Fruit fly (Drosophila melanogaster) whole organism, embryonic: ENCODE data around the gene vari.

ENCODE experiments used
- Awh ChIP-seq: fragments of 200-800 bp; sonication (Bioruptor generic); IDR thresholded peaks from 2 replicates; pipeline ENCODE4, ENCODE4 v1.3.6; 2022; ENCODE audit warnings: missing biosample characterization, missing genetic modification characterization
- CG10267 ChIP-seq: fragments of 200-800 bp; sonication (Bioruptor generic); optimal IDR thresholded peaks from 2 replicates; lab custom pipeline; 2018; ENCODE audit warnings: missing biosample characterization, mild to moderate bottlenecking, missing genetic modification characterization, moderate library complexity
- CG10274 ChIP-seq: fragments of 200-800 bp; sonication (Bioruptor generic); optimal IDR thresholded peaks from 3 replicates; lab custom pipeline; 2017; ENCODE audit warnings: missing biosample characterization, mild to moderate bottlenecking, missing genetic modification characterization
- CG12219 ChIP-seq: fragments of 200-800 bp; sonication (Bioruptor generic); optimal IDR thresholded peaks from 3 replicates; lab custom pipeline; 2018; ENCODE audit warnings: missing biosample characterization, mild to moderate bottlenecking, missing genetic modification characterization
- CG12769 ChIP-seq: fragments of 200-800 bp; sonication (Bioruptor generic); optimal IDR thresholded peaks from 2 replicates; lab custom pipeline; 2019; ENCODE audit warnings: missing biosample characterization, mild to moderate bottlenecking, missing genetic modification characterization, moderate library complexity
- CG13123 ChIP-seq: fragments of 200-800 bp; sonication (Bioruptor generic); optimal IDR thresholded peaks from 2 replicates; lab custom pipeline; 2016; ENCODE audit warnings: missing biosample characterization, missing genetic modification characterization
- CG13624 ChIP-seq: fragments of 200-800 bp; sonication (Bioruptor generic); optimal IDR thresholded peaks from 2 replicates; lab custom pipeline; 2016; ENCODE audit warnings: missing biosample characterization, missing genetic modification characterization
- CG1832 ChIP-seq: fragments of 200-800 bp; sonication (Bioruptor generic); optimal IDR thresholded peaks from 2 replicates; lab custom pipeline; 2017; ENCODE audit warnings: missing biosample characterization, mild to moderate bottlenecking, missing genetic modification characterization, inconsistent platforms
- CG31388 ChIP-seq: fragments of 200-800 bp; sonication (Bioruptor generic); optimal IDR thresholded peaks from 2 replicates; lab custom pipeline; 2016; ENCODE audit warnings: missing biosample characterization, missing genetic modification characterization
- CG3281 ChIP-seq: fragments of 200-800 bp; sonication (Bioruptor generic); optimal IDR thresholded peaks from 3 replicates; lab custom pipeline; 2017; ENCODE audit warnings: missing biosample characterization, mild to moderate bottlenecking, missing genetic modification characterization
- CG34376 ChIP-seq: fragments of 200-800 bp; sonication (Bioruptor generic); optimal IDR thresholded peaks from 2 replicates; lab custom pipeline; 2018; ENCODE audit warnings: missing biosample characterization, mild to moderate bottlenecking, missing genetic modification characterization
- CG4328 ChIP-seq: fragments of 200-800 bp; sonication (Bioruptor generic); optimal IDR thresholded peaks from 3 replicates; lab custom pipeline; 2017; ENCODE audit warnings: missing biosample characterization, missing genetic modification reagents, missing genetic modification characterization
- CG5180 ChIP-seq: fragments of 200-800 bp; sonication (Bioruptor generic); optimal IDR thresholded peaks from 3 replicates; lab custom pipeline; 2017; ENCODE audit warnings: missing biosample characterization, missing genetic modification characterization, mild to moderate bottlenecking, moderate library complexity, missing genetic modification reagents
- CG5953 ChIP-seq: fragments of 200-800 bp; sonication (Bioruptor generic); IDR thresholded peaks from 2 replicates; pipeline ENCODE4 v1.3.6; 2022; ENCODE audit warnings: missing biosample characterization, missing genetic modification characterization
- CG7357 ChIP-seq: fragments of 200-800 bp; sonication (Bioruptor generic); IDR thresholded peaks from 3 replicates; pipeline ENCODE4 v1.3.6; 2022; ENCODE audit warnings: missing biosample characterization, missing genetic modification characterization
- CG7556 ChIP-seq: fragments of 200-800 bp; sonication (Bioruptor generic); optimal IDR thresholded peaks from 2 replicates; lab custom pipeline; 2017; ENCODE audit warnings: missing biosample characterization, mild to moderate bottlenecking, missing genetic modification characterization
- CG7786 ChIP-seq: fragments of 200-800 bp; sonication (Bioruptor generic); optimal IDR thresholded peaks from 2 replicates; lab custom pipeline; 2016; ENCODE audit warnings: missing biosample characterization, missing genetic modification characterization
- CG8281 ChIP-seq: fragments of 200-800 bp; sonication (Bioruptor generic); optimal IDR thresholded peaks from 2 replicates; lab custom pipeline; 2018; ENCODE audit warnings: missing biosample characterization, mild to moderate bottlenecking, missing genetic modification characterization, moderate library complexity
- CG9876 ChIP-seq: fragments of 200-800 bp; sonication (Bioruptor generic); optimal IDR thresholded peaks from 2 replicates; lab custom pipeline; 2016; ENCODE audit warnings: missing biosample characterization, missing genetic modification characterization
- D19A ChIP-seq: fragments of 200-800 bp; optimal IDR thresholded peaks from 3 replicates; lab custom pipeline; 2019; ENCODE audit warnings: missing biosample characterization, mild to moderate bottlenecking, missing genetic modification characterization, moderate library complexity
- Dad ChIP-seq: fragments of 200-800 bp; sonication (Bioruptor generic); optimal IDR thresholded peaks from 3 replicates; lab custom pipeline; 2016; ENCODE audit warnings: missing biosample characterization, missing genetic modification characterization
- Dfd ChIP-seq, 2 experiments: fragments of >200 bp; optimal IDR thresholded peaks; 2 replicates each; lab custom pipeline; 2017; ENCODE audit warnings: missing biosample characterization in 2 of 2, missing genetic modification characterization in 2 of 2
- Dll ChIP-seq: fragments of 200-800 bp; sonication (Bioruptor generic); IDR thresholded peaks from 4 replicates; pipeline ENCODE4 v1.3.6; 2022; ENCODE audit warnings: missing biosample characterization, missing genetic modification characterization; ENCODE audit not compliant: partially characterized antibody
- E2f1 ChIP-seq: fragments of 200-800 bp; sonication (Bioruptor generic); IDR thresholded peaks from 2 replicates; pipeline ENCODE4 v1.3.6; 2022; ENCODE audit warnings: missing biosample characterization, missing genetic modification characterization
- E2f2 ChIP-seq: fragments of 200-800 bp; sonication (Bioruptor generic); IDR thresholded peaks from 2 replicates; pipeline ENCODE4 v1.3.6; 2022; ENCODE audit warnings: missing biosample characterization, missing genetic modification characterization
- Ets97D ChIP-seq: fragments of 200-800 bp; sonication (Bioruptor generic); optimal IDR thresholded peaks from 3 replicates; lab custom pipeline; 2016; ENCODE audit warnings: missing biosample characterization, missing genetic modification characterization
- GATAe ChIP-seq: fragments of 200-800 bp; sonication (Bioruptor generic); conservative IDR thresholded peaks from 2 replicates; pipeline ENCODE4 v1.3.6; 2022; ENCODE audit warnings: missing biosample characterization, missing genetic modification characterization
- MESR4 ChIP-seq: fragments of 200-800 bp; sonication (Bioruptor generic); optimal IDR thresholded peaks from 2 replicates; lab custom pipeline; 2018; ENCODE audit warnings: missing biosample characterization, mild to moderate bottlenecking, missing genetic modification characterization, moderate library complexity
- NC2α ChIP-seq: fragments of 200-800 bp; sonication (Bioruptor generic); optimal IDR thresholded peaks from 2 replicates; lab custom pipeline; 2016; ENCODE audit warnings: missing biosample characterization, missing genetic modification characterization
- Six4 ChIP-seq: fragments of 200-800 bp; sonication (Bioruptor generic); optimal IDR thresholded peaks from 2 replicates; lab custom pipeline; 2016; ENCODE audit warnings: missing biosample characterization, missing genetic modification characterization
- Usf ChIP-seq: fragments of 200-800 bp; sonication (Bioruptor generic); optimal IDR thresholded peaks from 2 replicates; lab custom pipeline; 2017; ENCODE audit warnings: missing genotype, missing biosample characterization, missing genetic modification characterization
- Xrp1 ChIP-seq: fragments of 200-800 bp; sonication (Bioruptor generic); IDR thresholded peaks from 2 replicates; pipeline ENCODE4 v1.3.6; 2022; ENCODE audit warnings: missing biosample characterization, missing genetic modification characterization
- abd-A ChIP-seq: fragments of 200-800 bp; sonication (Bioruptor generic); optimal IDR thresholded peaks from 3 replicates; lab custom pipeline; 2019; ENCODE audit warnings: missing biosample characterization, mild to moderate bottlenecking, missing genetic modification characterization, moderate library complexity
- ac ChIP-seq: fragments of 200-800 bp; sonication (Bioruptor generic); optimal IDR thresholded peaks from 3 replicates; lab custom pipeline; 2017; ENCODE audit warnings: missing biosample characterization, mild to moderate bottlenecking, missing genetic modification characterization
- bowl ChIP-seq: fragments of 200-800 bp; sonication (Bioruptor generic); IDR thresholded peaks from 2 replicates; pipeline ENCODE4 v1.3.6; 2022; ENCODE audit warnings: missing biosample characterization, missing genetic modification characterization
- emc ChIP-seq: fragments of 200-800 bp; sonication (Bioruptor generic); optimal IDR thresholded peaks from 2 replicates; lab custom pipeline; 2016; ENCODE audit warnings: missing biosample characterization, missing genetic modification characterization
- fd64A ChIP-seq: fragments of 200-800 bp; sonication (Bioruptor generic); optimal IDR thresholded peaks from 3 replicates; lab custom pipeline; 2018; ENCODE audit warnings: missing biosample characterization, mild to moderate bottlenecking, missing genetic modification characterization
- gcm ChIP-seq: fragments of 200-800 bp; sonication (Bioruptor generic); optimal IDR thresholded peaks from 2 replicates; lab custom pipeline; 2019; ENCODE audit warnings: missing biosample characterization, mild to moderate bottlenecking, missing genetic modification characterization, moderate library complexity
- gro ChIP-seq: fragments of 200-800 bp; sonication (Bioruptor generic); optimal IDR thresholded peaks from 2 replicates; lab custom pipeline; 2016; ENCODE audit warnings: missing biosample characterization, missing genetic modification characterization
- hth ChIP-seq: fragments of >200 bp; optimal IDR thresholded peaks from 2 replicates; lab custom pipeline; 2017; ENCODE audit warnings: inconsistent platforms
- inv ChIP-seq: fragments of 200-800 bp; sonication (Bioruptor generic); IDR thresholded peaks from 2 replicates; pipeline ENCODE4 v1.3.6; 2022; ENCODE audit warnings: missing biosample characterization, missing genetic modification characterization; ENCODE audit not compliant: partially characterized antibody
- nerfin-1 ChIP-seq: fragments of 200-800 bp; sonication (Bioruptor generic); optimal IDR thresholded peaks from 3 replicates; lab custom pipeline; 2019; ENCODE audit warnings: missing biosample characterization, mild to moderate bottlenecking, missing genetic modification characterization, moderate library complexity
- org-1 ChIP-seq: fragments of 200-800 bp; sonication (Bioruptor generic); optimal IDR thresholded peaks from 2 replicates; lab custom pipeline; 2017; ENCODE audit warnings: missing biosample characterization, missing genetic modification characterization
- pan ChIP-seq, 4 experiments: fragments of >200 bp in 3 of 4; fragments of 200-800 bp in 1 of 4; sonication (Bioruptor generic) in 1 of 4; optimal IDR thresholded peaks in 3 of 4; IDR thresholded peaks in 1 of 4; 2 replicates each; pipeline versions ENCODE4 v1.3.6 to Lab custom; 2017 to 2022; ENCODE audit warnings: missing biosample characterization in 2 of 4, missing genetic modification characterization in 2 of 4, mixed read lengths in 1 of 4
- pfk ChIP-seq: fragments of 200-800 bp; sonication (Bioruptor generic); optimal IDR thresholded peaks from 2 replicates; lab custom pipeline; 2018; ENCODE audit warnings: missing biosample characterization, mild to moderate bottlenecking, missing genetic modification characterization, moderate library complexity
- pzg ChIP-seq: fragments of 200-800 bp; sonication (Bioruptor generic); optimal IDR thresholded peaks from 3 replicates; lab custom pipeline; 2018; ENCODE audit warnings: missing biosample characterization, mild to moderate bottlenecking, missing genetic modification characterization, moderate library complexity
- sima ChIP-seq: fragments of 200-800 bp; sonication (Bioruptor generic); optimal IDR thresholded peaks from 2 replicates; lab custom pipeline; 2016; ENCODE audit warnings: missing biosample characterization, missing genetic modification characterization
- ssp ChIP-seq: fragments of 200-800 bp; sonication (Bioruptor generic); IDR thresholded peaks from 2 replicates; pipeline ENCODE4 v1.3.6; 2022; ENCODE audit warnings: missing biosample characterization, missing genetic modification characterization
- tap ChIP-seq: fragments of 200-800 bp; optimal IDR thresholded peaks from 3 replicates; lab custom pipeline; 2019; ENCODE audit warnings: missing biosample characterization, mild to moderate bottlenecking, missing genetic modification characterization, moderate library complexity

vari gene

dm6 chr2L:20805624-20806339 is 8.9 kb upstream of the vari start (continued):
- peak; percentile 89 for TF ChIP-seq nerfin-1 (tag; lab: Kevin White, UChicago)
- peak; percentile 91 for TF ChIP-seq CG5953
- TF ChIP-seq Xrp1 (GFP tag; lab: Robert Waterston, UW) = peak; percentile 96
- TF ChIP-seq Ets97D = peak; percentile 48
- TF ChIP-seq CG7556 = peak; percentile 97
- peak; percentile 95 for TF ChIP-seq E2f1 (GFP tag; lab: Robert Waterston, UW)
- TF ChIP-seq E2f2 (GFP tag; lab: Robert Waterston, UW) = peak; percentile 81
- TF ChIP-seq emc (GFP tag; lab: Kevin White, UChicago) = peak; percentile 64
- TF ChIP-seq org-1 (GFP tag; lab: Kevin White, UChicago) = peak; percentile 96
- TF ChIP-seq CG9876 (GFP tag; lab: Kevin White, UChicago) = peak; percentile 34
- TF ChIP-seq CG12219 (GFP tag; lab: Kevin White, UChicago) = peak; percentile 96
- peak; percentile 84 for TF ChIP-seq fd64A (GFP tag; lab: Kevin White, UChicago)
- peak; percentile 97 for TF ChIP-seq CG12769
- TF ChIP-seq MESR4 (GFP tag; lab: Kevin White, UChicago) = peak; percentile 58
- no peak for TF ChIP-seq Dfd (GFP tag; optimal IDR thresholded peaks at IDR 0.05; lab: Kevin White, UChicago)
- TF ChIP-seq sima (GFP tag; lab: Kevin White, UChicago) = peak; percentile 48
- TF ChIP-seq gro = peak; percentile 51
- peak; percentile 86 for TF ChIP-seq CG5180
- TF ChIP-seq CG7786 (GFP tag; lab: Kevin White, UChicago) = peak; percentile 73
- peak; percentile 62 for TF ChIP-seq ac (GFP tag; lab: Kevin White, UChicago)
- TF ChIP-seq pzg (GFP tag; lab: Kevin White, UChicago) = peak; percentile 22
- peak; percentile 15 for TF ChIP-seq NC2α (GFP tag; lab: Kevin White, UChicago)
- peak; percentile 66 for TF ChIP-seq CG13624
- peak; percentile 95 for TF ChIP-seq tap (tag; lab: Kevin White, UChicago)
- no peak for TF ChIP-seq pan (optimal IDR thresholded peaks at IDR 0.05; lab: Kevin White, UChicago)
- peak in 1 of 2 experiments; percentile 96 for TF ChIP-seq pan (GFP tag; optimal IDR thresholded peaks at IDR 0.05 in 1 of 2, IDR thresholded peaks at IDR 0.05 in 1 of 2)
- TF ChIP-seq CG10274 (GFP tag; lab: Kevin White, UChicago) = peak; percentile 85
- peak; percentile 64; the same call in 2 of the 4 replicates for TF ChIP-seq Dll (GFP tag; lab: Robert Waterston, UW)
- peak; percentile 85 for TF ChIP-seq CG8281
- TF ChIP-seq CG13123 = peak; percentile 91
- peak; percentile 92 for TF ChIP-seq abd-A (tag; lab: Kevin White, UChicago)
- TF ChIP-seq Awh (GFP tag; lab: Robert Waterston, UW) = peak; percentile 93
- peak; percentile 90 for TF ChIP-seq Usf (GFP tag; lab: Kevin White, UChicago)
- TF ChIP-seq Six4 (GFP tag; lab: Kevin White, UChicago) = peak; percentile 88
- TF ChIP-seq CG10267 (tag; lab: Kevin White, UChicago) = peak; percentile 90
- peak; percentile 98 for TF ChIP-seq gcm (GFP tag; lab: Kevin White, UChicago)
- TF ChIP-seq CG3281 (GFP tag; lab: Kevin White, UChicago) = peak; percentile 96
- peak; percentile 89 for TF ChIP-seq bowl
- peak; percentile 87 for TF ChIP-seq ssp (GFP tag; lab: Robert Waterston, UW)
- TF ChIP-seq CG4328 (GFP tag; lab: Kevin White, UChicago) = peak; percentile 88
- TF ChIP-seq hth (lab: Kevin White, UChicago) = no peak
- TF ChIP-seq inv (GFP tag; lab: Robert Waterston, UW) = peak; percentile 73
- peak; percentile 89 for TF ChIP-seq CG31388 (GFP tag; lab: Kevin White, UChicago)
- peak; percentile 90 for TF ChIP-seq CG7357
- peak; percentile 92 for TF ChIP-seq D19A (tag; lab: Kevin White, UChicago)
- TF ChIP-seq pfk (GFP tag; lab: Kevin White, UChicago) = no peak
- peak; percentile 74 for TF ChIP-seq GATAe
- peak; percentile 92 for TF ChIP-seq CG34376 (GFP tag; lab: Kevin White, UChicago)
- TF ChIP-seq Dad = peak; percentile 63
- TF ChIP-seq CG1832 (GFP tag; lab: Kevin White, UChicago) = no peak
